Worm (Caenorhabditis elegans) whole organism, late embryonic: ENCODE data around the gene fbxa-183.

Experiments used
- ceh-22 ChIP-seq: sonication (generic microtip); optimal IDR thresholded peaks from 2 replicates; lab custom pipeline; 2017; ENCODE audit warnings: missing biosample characterization, missing genetic modification characterization
- ets-4 ChIP-seq: sonication (generic microtip); optimal IDR thresholded peaks from 2 replicates; lab custom pipeline; 2016; ENCODE audit warnings: missing genetic modification characterization, missing compliant biosample characterization
- nhr-11 ChIP-seq: fragments of 150-350 bp; optimal IDR thresholded peaks from 2 replicates; lab custom pipeline; 2014; ENCODE audit warnings: missing biosample characterization, missing genetic modification characterization
- ttx-3 ChIP-seq: sonication (generic microtip); optimal IDR thresholded peaks from 2 replicates; lab custom pipeline; 2016; ENCODE audit warnings: missing genetic modification reagents, missing genetic modification characterization, missing compliant biosample characterization

DNA sequence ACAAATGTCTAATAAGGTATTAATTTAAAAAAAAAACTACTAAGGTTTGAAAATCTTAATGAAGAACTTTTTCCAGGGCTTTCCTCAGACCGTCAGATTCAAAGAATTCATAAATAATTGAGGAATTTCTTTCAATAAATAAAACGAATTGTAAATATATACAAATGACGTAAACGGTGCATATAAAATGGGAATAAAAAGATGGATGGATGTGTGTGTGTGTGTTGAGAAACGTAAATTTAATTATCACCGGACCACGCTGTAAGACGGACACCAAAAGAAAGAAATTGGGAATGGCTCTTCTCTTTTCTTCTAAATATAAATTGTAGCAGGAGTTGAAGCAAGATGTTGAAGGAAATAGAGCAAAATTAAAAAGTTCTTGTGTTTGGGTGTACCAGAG lies 36.4 kb downstream of the fbxa-183 start:
- TF ChIP-seq ttx-3 (tag; lab: Kevin White, UChicago), result no peak
- TF ChIP-seq ets-4, result no peak
- TF ChIP-seq nhr-11 (tag; lab: Kevin White, UChicago), result no peak
- no peak for TF ChIP-seq ceh-22
